Worm (Caenorhabditis elegans) whole organism, early embryonic: ENCODE data around the gene hsd-2.

Experiments used
- B0310.2 ChIP-seq: sonication (generic microtip); optimal IDR thresholded peaks from 2 replicates; lab custom pipeline; 2016; ENCODE audit warnings: mild to moderate bottlenecking, missing genetic modification characterization, missing compliant biosample characterization
- F13C5.2 ChIP-seq: sonication (generic microtip); optimal IDR thresholded peaks from 2 replicates; lab custom pipeline; 2017; ENCODE audit warnings: mild to moderate bottlenecking, missing genetic modification characterization, inconsistent platforms, missing compliant biosample characterization
- ama-1 ChIP-seq: fragments of 150-350 bp; optimal IDR thresholded peaks from 2 replicates; lab custom pipeline; 2014
- ceh-13 ChIP-seq: fragments of 200-800 bp; sonication (Bioruptor generic); optimal IDR thresholded peaks from 2 replicates; lab custom pipeline; 2018; ENCODE audit warnings: mild to moderate bottlenecking, missing genetic modification characterization, missing compliant biosample characterization
- ceh-36 ChIP-seq: sonication (generic microtip); optimal IDR thresholded peaks from 2 replicates; lab custom pipeline; 2016; ENCODE audit warnings: missing genetic modification characterization, inconsistent platforms, missing compliant biosample characterization
- hmg-4 ChIP-seq: fragments of 200-800 bp; sonication (Bioruptor generic); optimal IDR thresholded peaks from 2 replicates; lab custom pipeline; 2018; ENCODE audit warnings: mild to moderate bottlenecking, missing genetic modification characterization, missing compliant biosample characterization
- hnd-1 ChIP-seq: sonication (generic microtip); optimal IDR thresholded peaks from 2 replicates; lab custom pipeline; 2016; ENCODE audit warnings: missing genetic modification characterization, missing compliant biosample characterization
- pes-1 ChIP-seq: fragments of 200-800 bp; sonication (Bioruptor generic); IDR thresholded peaks from 2 replicates; pipeline ENCODE4 v1.3.6; 2022; ENCODE audit warnings: missing genetic modification reagents, missing genetic modification characterization, missing compliant biosample characterization
- scrt-1 ChIP-seq: fragments of 200-800 bp; sonication (Bioruptor generic); IDR thresholded peaks from 2 replicates; pipeline ENCODE4 v1.3.6; 2022; ENCODE audit warnings: missing genetic modification characterization, missing compliant biosample characterization
- tbx-11 ChIP-seq: fragments of 200-800 bp; sonication (Bioruptor generic); IDR thresholded peaks from 2 replicates; pipeline ENCODE4 v1.3.6; 2022; ENCODE audit warnings: missing genetic modification characterization, missing compliant biosample characterization
- tbx-37 ChIP-seq: fragments of 200-800 bp; sonication (Bioruptor generic); conservative IDR thresholded peaks from 2 replicates; pipeline ENCODE4 v1.3.6; 2022; ENCODE audit warnings: missing genetic modification reagents, missing genetic modification characterization, missing compliant biosample characterization

DNA sequence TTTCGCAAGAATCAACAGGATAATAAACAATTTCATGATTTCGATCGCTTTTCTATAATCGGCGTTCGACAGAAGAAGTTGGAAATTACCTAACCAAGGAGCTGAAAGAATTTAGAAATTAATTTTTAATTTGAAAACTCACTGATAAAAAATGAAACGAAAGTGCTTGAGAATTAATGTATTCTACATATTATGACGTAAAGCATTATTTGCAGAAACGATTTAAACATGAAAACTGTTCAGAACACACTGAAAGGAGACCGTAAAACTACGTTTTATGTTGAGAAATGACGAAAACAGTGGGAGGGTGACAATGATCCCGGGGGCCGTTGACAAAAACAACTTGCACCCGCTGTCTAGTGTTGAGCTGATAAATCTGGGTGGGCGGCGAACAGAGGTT lies 32.6 kb downstream of the hsd-2 start, which contains the start of gene ZC449.5:
- TF ChIP-seq pes-1 (GFP tag; lab: Robert Waterston, UW): no peak
- TF ChIP-seq scrt-1 (GFP tag; lab: Robert Waterston, UW): no peak
- TF ChIP-seq hmg-4: no peak
- TF ChIP-seq hnd-1 (tag; lab: Kevin White, UChicago): no peak
- no peak for TF ChIP-seq ama-1
- TF ChIP-seq tbx-37 (GFP tag; lab: Robert Waterston, UW): no peak
- no peak for TF ChIP-seq F13C5.2 (tag; lab: Kevin White, UChicago)
- TF ChIP-seq ceh-36: no peak
- no peak for TF ChIP-seq tbx-11
- no peak for TF ChIP-seq B0310.2 (tag; lab: Kevin White, UChicago)
- TF ChIP-seq ceh-13 (GFP tag; lab: Kevin White, UChicago): no peak
